Worm (Caenorhabditis elegans) whole organism, L4 larva: ENCODE results near the gene B0554.4.

ENCODE experiments used
- egl-27 ChIP-seq: sonication (generic microtip); optimal IDR thresholded peaks from 3 replicates; lab custom pipeline; 2017; ENCODE audit warnings: missing biosample characterization, missing genetic modification reagents, missing genetic modification characterization
- lir-3 ChIP-seq: sonication (generic microtip); optimal IDR thresholded peaks from 2 replicates; lab custom pipeline; 2016; ENCODE audit warnings: mild to moderate bottlenecking, missing genetic modification characterization, missing compliant biosample characterization
- lsy-2 ChIP-seq, 2 experiments: fragments of 150-350 bp in 1 of 2; sonication (generic microtip) in 1 of 2; optimal IDR thresholded peaks; 2 replicates each; lab custom pipeline; 2014 to 2017; ENCODE audit warnings: missing biosample characterization in 2 of 2, missing genetic modification characterization in 2 of 2
- mdl-1 ChIP-seq, 2 experiments: fragments of 150-350 bp in 1 of 2; sonication (generic microtip) in 1 of 2; optimal IDR thresholded peaks; 2 replicates each; lab custom pipeline; 2014 to 2017; ENCODE audit warnings: missing biosample characterization in 2 of 2, missing genetic modification characterization in 2 of 2
- mep-1 ChIP-seq: fragments of 150-350 bp; sonication (generic microtip); optimal IDR thresholded peaks from 3 replicates; lab custom pipeline; 2014; ENCODE audit warnings: missing biosample characterization, missing genetic modification characterization
- nhr-11 ChIP-seq: fragments of 150-350 bp; optimal IDR thresholded peaks from 2 replicates; lab custom pipeline; 2014; ENCODE audit warnings: missing biosample characterization, missing genetic modification characterization
- nhr-237 ChIP-seq: sonication (generic microtip); optimal IDR thresholded peaks from 2 replicates; lab custom pipeline; 2017; ENCODE audit warnings: missing biosample characterization, missing genetic modification characterization
- nhr-76 ChIP-seq: fragments of 150-350 bp; optimal IDR thresholded peaks from 2 replicates; lab custom pipeline; 2014; ENCODE audit warnings: missing biosample characterization, missing genetic modification characterization
- skn-1 ChIP-seq: fragments of 150-350 bp; optimal IDR thresholded peaks from 2 replicates; lab custom pipeline; 2014; ENCODE audit warnings: missing biosample characterization, missing genetic modification characterization
- unc-39 ChIP-seq: sonication (generic microtip); optimal IDR thresholded peaks from 2 replicates; lab custom pipeline; 2017; ENCODE audit warnings: missing biosample characterization, missing genetic modification characterization
- zag-1 ChIP-seq: fragments of 150-350 bp; optimal IDR thresholded peaks from 2 replicates; lab custom pipeline; 2014; ENCODE audit warnings: missing biosample characterization, missing genetic modification characterization

DNA sequence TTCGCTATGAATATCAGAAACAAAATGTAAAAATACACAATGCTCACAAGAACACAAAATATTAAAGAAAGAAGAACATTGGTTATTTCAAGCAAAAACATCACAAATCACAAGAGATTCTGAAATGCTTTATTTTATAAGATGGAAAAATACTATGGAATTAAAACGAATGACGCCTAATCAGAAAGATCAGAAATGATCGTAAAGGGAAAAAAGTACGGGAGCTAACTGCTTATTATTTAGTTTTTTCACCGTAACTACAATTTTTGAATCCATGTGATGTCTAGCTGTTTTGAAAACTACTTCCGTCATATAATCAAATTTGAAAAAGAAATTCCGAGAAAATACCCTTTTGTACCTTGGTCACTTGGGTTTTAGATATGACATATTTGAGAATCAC lies 39.5 kb downstream of the B0554.4 start, which contains the start of gene srbc-57:
- TF ChIP-seq lsy-2 (tag; optimal IDR thresholded peaks at IDR 0.05; lab: Kevin White, UChicago) (no peak), skn-1 (tag; lab: Kevin White, UChicago) (no peak), unc-39 (tag; lab: Kevin White, UChicago) (no peak), nhr-11 (tag; lab: Kevin White, UChicago) (no peak), egl-27 (tag; lab: Kevin White, UChicago) (no peak), mep-1 (tag; lab: Kevin White, UChicago) (no peak), mdl-1 (tag; optimal IDR thresholded peaks at IDR 0.05; lab: Kevin White, UChicago) (no peak), lir-3 (no peak), zag-1 (tag; lab: Kevin White, UChicago) (no peak), nhr-237 (tag; lab: Kevin White, UChicago) (no peak), nhr-76 (no peak)
